Worm (Caenorhabditis elegans): ENCODE data around the gene T05A1.5.

Gene T05A1.5

DNA sequence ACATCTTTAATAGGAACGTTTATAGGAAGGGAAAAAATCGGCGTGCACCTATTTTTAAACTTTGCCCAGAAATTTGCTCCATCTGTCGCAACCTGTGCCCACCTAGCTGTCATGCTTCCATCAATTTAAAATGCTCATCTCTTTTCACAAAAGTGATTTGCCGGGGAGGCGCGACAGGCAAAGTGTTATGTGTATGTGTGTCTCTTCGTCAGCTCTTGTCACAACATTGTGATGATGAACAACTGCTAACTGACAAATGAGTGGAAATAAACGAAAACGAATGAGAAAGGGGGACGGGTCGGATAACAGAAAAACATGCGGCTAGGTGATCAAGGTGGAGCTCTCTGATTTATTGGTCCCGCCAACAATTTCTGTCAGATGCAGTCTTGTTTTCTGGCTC, 7.9 kb upstream of the T05A1.5 start (continued):
- no peak for TF ChIP-seq dpl-1 (GFP tag; optimal IDR thresholded peaks at IDR 0.05)
- no peak for TF ChIP-seq zfp-2 (tag; optimal IDR thresholded peaks at IDR 0.05)
- TF ChIP-seq dmd-8 (GFP tag; IDR thresholded peaks at IDR 0.05) = no peak
- peak; percentile 40 for TF ChIP-seq hlh-11 (tag; optimal IDR thresholded peaks at IDR 0.05)
- TF ChIP-seq nhr-76 (tag; optimal IDR thresholded peaks at IDR 0.05) = no peak
- peak; percentile 84 for TF ChIP-seq dmd-6 (GFP tag; IDR thresholded peaks at IDR 0.05)
- no peak for TF ChIP-seq hmg-1.1 (GFP tag; IDR thresholded peaks at IDR 0.05)
- no peak for TF ChIP-seq F10B5.3 (tag; optimal IDR thresholded peaks at IDR 0.05)
- peak; percentile 16 for TF ChIP-seq hlh-30 (tag; optimal IDR thresholded peaks at IDR 0.05; ENCODE audit: insufficient read depth)
- TF ChIP-seq tra-1 (GFP tag; IDR thresholded peaks at IDR 0.05) = peak; percentile 86
- TF ChIP-seq lin-29 (GFP tag; IDR thresholded peaks at IDR 0.05) = no peak
- no peak for TF ChIP-seq rbr-2 (tag; optimal IDR thresholded peaks at IDR 0.05)
- TF ChIP-seq unc-62 (GFP tag; optimal IDR thresholded peaks at IDR 0.05 in 1 of 2) = peak in 1 of 2 experiments; percentile 95
- no peak for TF ChIP-seq unc-62 (tag; optimal IDR thresholded peaks at IDR 0.05)
- no peak for TF ChIP-seq ztf-11 (tag; optimal IDR thresholded peaks at IDR 0.05)
- TF ChIP-seq gei-8 (GFP tag; optimal IDR thresholded peaks at IDR 0.05) = no peak
- TF ChIP-seq Y105C5A.15 (GFP tag; IDR thresholded peaks at IDR 0.05) = no peak
- TF ChIP-seq daf-12 (tag; optimal IDR thresholded peaks at IDR 0.05) = no peak
- no peak for TF ChIP-seq ZK337.2 (GFP tag; IDR thresholded peaks at IDR 0.05)
- TF ChIP-seq hif-1 (tag; optimal IDR thresholded peaks at IDR 0.05) = no peak
- TF ChIP-seq nhr-237 (tag; optimal IDR thresholded peaks at IDR 0.05) = no peak
- TF ChIP-seq daf-16 (GFP tag; optimal IDR thresholded peaks at IDR 0.05) = peak in 1 of 2 experiments; percentile 81
- TF ChIP-seq daf-16 (tag; optimal IDR thresholded peaks at IDR 0.05) = no peak
- no peak for TF ChIP-seq mxl-2 (GFP tag; conservative IDR thresholded peaks at IDR 0.05)
- no peak for TF ChIP-seq pqm-1 (tag; optimal IDR thresholded peaks at IDR 0.05)

DNA sequence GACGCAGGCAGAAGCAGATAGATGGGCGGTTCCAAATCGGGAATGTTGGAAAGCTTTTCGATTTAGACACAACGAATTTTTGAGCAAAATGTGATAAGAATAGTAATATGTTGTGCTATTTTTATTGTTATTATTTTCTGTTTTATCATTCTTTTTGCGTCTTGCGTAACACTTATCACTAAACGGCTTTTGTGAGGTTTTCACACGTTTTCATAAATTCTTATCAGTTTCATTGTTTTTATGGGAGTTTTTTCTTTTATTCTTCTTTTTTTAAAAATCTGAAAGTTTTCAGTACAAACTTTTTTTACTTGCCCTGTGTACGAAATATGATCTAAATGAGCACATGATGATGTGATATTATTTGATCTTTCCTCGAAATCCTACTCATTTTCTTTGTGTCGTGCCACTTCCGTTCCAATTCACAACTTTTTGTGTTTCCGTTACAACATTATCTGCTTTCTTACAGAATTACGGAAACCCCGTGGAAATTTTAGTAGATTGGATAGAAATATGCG, 5.7 kb upstream of the T05A1.5 start, which contains the start of gene fbl-1:
TSS of gene fbl-1 (plus strand) at position 465 of the 515 bp plus-strand sequence.
- TF ChIP-seq php-3 (GFP tag; IDR thresholded peaks at IDR 0.05) (peak; percentile 84), ctbp-1 (GFP tag; IDR thresholded peaks at IDR 0.05) (no peak), ceh-28 (tag; optimal IDR thresholded peaks at IDR 0.05) (no peak), egl-27 (tag; optimal IDR thresholded peaks at IDR 0.05) (no peak), unc-62 (GFP tag; optimal IDR thresholded peaks at IDR 0.05 in 1 of 2) (peak in 1 of 2 experiments; percentile 71), unc-62 (tag; optimal IDR thresholded peaks at IDR 0.05) (no peak), hlh-11 (tag; optimal IDR thresholded peaks at IDR 0.05) (peak; percentile 29), pqm-1 (tag; optimal IDR thresholded peaks at IDR 0.05) (peak; percentile 69), dmd-6 (GFP tag; IDR thresholded peaks at IDR 0.05) (peak; percentile 50; the same call in 1 of the 2 replicates)

DNA sequence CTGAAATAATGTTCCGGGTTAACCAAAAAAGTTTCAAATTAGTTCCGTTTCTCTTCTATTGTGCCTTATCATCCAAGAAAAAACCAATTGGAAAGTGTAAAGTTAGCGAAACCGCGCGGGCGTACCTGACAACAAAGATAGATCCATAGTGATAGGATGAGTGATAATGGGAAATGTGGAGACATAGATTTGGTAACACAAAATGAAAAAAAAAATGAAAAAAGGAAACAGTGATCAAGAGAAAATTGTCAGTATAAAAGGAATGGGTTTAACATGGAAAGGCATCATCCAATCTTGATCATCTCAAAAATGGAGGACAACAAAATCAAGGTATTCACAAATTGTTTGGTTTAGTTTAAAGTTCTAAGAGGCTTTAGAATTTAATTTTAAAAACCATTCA, 17.0 kb downstream of the T05A1.5 start, which contains the start of gene col-122:
TSS of gene col-122 (plus strand) at position 301 of the 400 bp plus-strand sequence.
- TF ChIP-seq cey-2 (tag; optimal IDR thresholded peaks at IDR 0.05; ENCODE audit: borderline replicate concordance, insufficient read depth) (peak; percentile 47), lin-15B (tag; optimal IDR thresholded peaks at IDR 0.05) (no peak)

DNA sequence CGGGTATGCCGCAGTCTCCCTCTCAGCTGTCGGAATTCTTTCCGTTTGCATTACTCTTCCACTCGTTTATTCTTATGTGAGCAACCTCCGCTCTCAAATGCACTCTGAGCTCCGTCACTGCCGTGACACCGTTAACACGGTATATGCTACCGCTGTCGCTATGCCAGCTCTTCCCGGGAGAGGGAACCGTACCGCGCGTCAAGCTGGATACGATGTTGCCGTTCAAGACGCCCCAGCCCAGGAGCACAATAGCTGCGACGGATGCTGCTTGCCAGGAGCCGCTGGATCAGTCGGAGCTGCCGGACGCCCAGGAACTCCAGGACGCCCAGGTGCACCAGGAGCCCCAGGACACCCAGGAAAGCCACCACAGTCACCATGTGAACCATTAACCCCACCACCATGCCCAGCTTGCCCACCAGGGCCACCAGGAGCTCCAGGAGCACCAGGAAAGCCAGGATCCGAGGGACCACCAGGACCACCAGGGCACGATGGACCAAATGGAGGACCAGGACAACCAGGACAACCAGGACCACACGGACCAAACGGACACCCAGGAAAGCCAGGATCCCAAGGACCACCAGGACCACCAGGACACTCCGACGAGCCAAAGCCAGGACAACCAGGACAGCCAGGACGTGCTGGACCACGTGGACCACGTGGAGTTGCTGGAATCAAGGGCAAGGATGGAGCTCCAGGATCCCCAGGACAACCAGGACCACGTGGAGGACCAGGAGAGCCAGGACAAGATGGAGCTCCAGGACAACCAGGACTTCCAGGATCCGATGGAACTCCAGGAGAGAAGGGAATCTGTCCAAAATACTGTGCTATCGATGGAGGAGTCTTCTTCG, 17.7 kb downstream of the T05A1.5 start:
- no peak for TF ChIP-seq dpl-1 (GFP tag; optimal IDR thresholded peaks at IDR 0.05)
- peak; percentile 36; the same call in 1 of the 2 replicates for TF ChIP-seq T26A8.4 (GFP tag; IDR thresholded peaks at IDR 0.05)
- peak; percentile 37 for TF ChIP-seq nhr-48 (tag; optimal IDR thresholded peaks at IDR 0.05)
- TF ChIP-seq egl-43 (GFP tag; IDR thresholded peaks at IDR 0.05) = 0 out of 2 replicates have a peak, but pooled peaks have one; percentile 14
- TF ChIP-seq madf-9 (GFP tag; conservative IDR thresholded peaks at IDR 0.05) = peak; percentile 30; the same call in 1 of the 2 replicates
- 0 out of 4 replicates have a peak, but pooled peaks of 1 of the 2 experiments have one; percentile 32 for TF ChIP-seq madf-5 (GFP tag; IDR thresholded peaks at IDR 0.05)
- TF ChIP-seq hmg-1.1 (GFP tag; IDR thresholded peaks at IDR 0.05) = 0 out of 2 replicates have a peak, but pooled peaks have one; percentile 27
- TF ChIP-seq nhr-11 (tag; optimal IDR thresholded peaks at IDR 0.05) = no peak
- TF ChIP-seq arid-1 (GFP tag; conservative IDR thresholded peaks at IDR 0.05) = no peak
- TF ChIP-seq mxl-3 (GFP tag; optimal IDR thresholded peaks at IDR 0.05) = peak; percentile 77
- peak; percentile 7 for TF ChIP-seq spr-1 (tag; optimal IDR thresholded peaks at IDR 0.05)
- 0 out of 2 replicates have a peak, but pooled peaks have one; percentile 38 for TF ChIP-seq ctbp-1 (GFP tag; IDR thresholded peaks at IDR 0.05)
- TF ChIP-seq set-16 (GFP tag; IDR thresholded peaks at IDR 0.05) = peak; percentile 97
- no peak for TF ChIP-seq lim-7 (GFP tag; IDR thresholded peaks at IDR 0.05)
- no peak for TF ChIP-seq skn-1 (tag; optimal IDR thresholded peaks at IDR 0.05)
